Fruit fly (Drosophila melanogaster): ENCODE results near the gene CG4074.

Gene CG4074

DNA sequence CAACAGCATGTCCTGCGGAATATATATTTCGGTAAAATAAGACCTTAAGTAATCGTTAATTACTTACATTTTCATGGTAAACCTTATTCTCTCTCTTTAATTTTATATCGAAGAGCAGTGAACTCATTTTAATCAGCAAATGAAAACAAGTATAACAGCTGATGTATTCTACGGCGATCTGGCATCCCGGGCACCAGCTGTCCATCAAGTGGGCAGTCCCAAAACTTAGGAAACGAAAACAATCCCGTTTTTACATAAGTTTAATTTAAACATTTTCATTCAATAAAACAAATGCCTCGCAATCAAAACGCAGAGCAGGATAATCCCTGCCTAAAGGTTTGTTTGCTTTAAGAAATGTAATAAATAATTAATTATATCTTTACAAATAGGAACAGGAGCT, at the start of gene CG4074, which contains the start of gene CG4186:
Gene CG4074, minus strand, starts transcription at position 151 of the 400 bp plus-strand sequence.
Gene CG4186, plus strand, starts transcription at position 237 of the 400 bp plus-strand sequence.
- no peak for TF ChIP-seq Mio (GFP tag; optimal IDR thresholded peaks at IDR 0.05)
- TF ChIP-seq sage (GFP tag; optimal IDR thresholded peaks at IDR 0.05): peak; percentile 5

DNA sequence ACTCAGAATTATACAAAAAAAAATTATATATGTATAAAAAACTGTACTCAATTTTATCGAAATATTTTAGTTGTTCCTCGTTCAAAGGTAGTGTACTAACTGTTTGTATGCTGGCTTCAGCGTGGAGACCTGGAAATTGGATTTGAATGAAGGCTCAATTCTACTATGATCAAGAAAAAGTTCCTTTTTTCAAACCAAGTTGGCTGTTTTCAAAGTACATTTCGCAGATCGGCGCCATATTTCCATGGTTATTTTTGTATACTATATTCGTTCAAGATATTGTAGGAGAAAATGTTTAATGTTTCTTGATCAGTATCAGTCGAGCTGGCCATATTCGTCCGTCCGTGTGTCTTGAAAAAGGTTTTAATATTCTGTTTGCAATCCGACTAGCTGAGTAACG, 48.6 kb upstream of the CG4074 start, which contains the start of gene Mst77F:
Gene Mst77F, minus strand, starts transcription at position 101 of the 400 bp plus-strand sequence.
- no peak for TF ChIP-seq OdsH (GFP tag; optimal IDR thresholded peaks at IDR 0.05)
- TF ChIP-seq CG32264 (GFP tag; optimal IDR thresholded peaks at IDR 0.05): no peak
- TF ChIP-seq br (GFP tag; optimal IDR thresholded peaks at IDR 0.05): no peak

DNA sequence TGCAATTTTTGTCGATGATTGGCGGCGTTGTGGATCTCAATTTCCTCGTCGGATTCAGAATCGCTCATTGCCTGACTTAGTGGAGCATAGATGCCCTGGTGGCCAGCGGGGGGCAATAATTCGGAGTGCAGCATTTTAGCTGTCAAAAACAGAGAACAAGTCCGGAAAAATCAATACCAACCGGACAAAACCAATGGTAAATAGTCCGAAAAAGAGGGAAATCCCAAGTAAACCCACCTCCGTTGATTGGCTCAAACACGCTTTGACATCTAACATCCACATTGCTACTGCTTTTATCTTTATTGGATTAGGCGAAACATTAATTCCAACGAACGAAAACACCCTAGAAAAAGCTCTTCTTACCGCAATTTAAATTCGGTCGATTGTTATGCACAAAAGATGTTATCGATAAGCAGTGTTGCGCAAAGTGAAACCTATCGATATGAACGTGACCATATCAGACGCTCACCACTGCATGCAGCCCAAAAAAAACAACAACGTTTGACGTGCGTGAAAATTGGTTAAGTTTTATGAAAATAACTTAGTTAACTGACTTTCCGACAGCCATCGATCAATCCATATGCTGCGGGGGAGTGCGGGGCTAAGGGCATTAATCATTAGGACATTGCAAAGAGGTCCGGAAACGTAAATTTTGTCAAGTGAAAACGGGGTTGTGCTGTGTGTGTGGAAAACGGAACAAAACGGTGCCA, 46.5 kb upstream of the CG4074 start, which contains the start of the genes CG3618 and Pka-R1:
Gene CG3618, minus strand, starts transcription at position 410 of the 710 bp plus-strand sequence.
Gene Pka-R1, plus strand, starts transcription at position 453 of the 710 bp plus-strand sequence.
- TF ChIP-seq psq (GFP tag; optimal IDR thresholded peaks at IDR 0.05) (peak; percentile 29), rgr (GFP tag; optimal IDR thresholded peaks at IDR 0.05) (peak; percentile 51), Sp1 (GFP tag; optimal IDR thresholded peaks at IDR 0.05) (no peak), Hr83 (GFP tag; optimal IDR thresholded peaks at IDR 0.05; ENCODE audit: poor library complexity, severe bottlenecking) (peak; percentile 14), dl (GFP tag; optimal IDR thresholded peaks at IDR 0.05; ENCODE audit: insufficient read depth in 1 of 2, partially characterized antibody in 2 of 2) (no peak)

DNA sequence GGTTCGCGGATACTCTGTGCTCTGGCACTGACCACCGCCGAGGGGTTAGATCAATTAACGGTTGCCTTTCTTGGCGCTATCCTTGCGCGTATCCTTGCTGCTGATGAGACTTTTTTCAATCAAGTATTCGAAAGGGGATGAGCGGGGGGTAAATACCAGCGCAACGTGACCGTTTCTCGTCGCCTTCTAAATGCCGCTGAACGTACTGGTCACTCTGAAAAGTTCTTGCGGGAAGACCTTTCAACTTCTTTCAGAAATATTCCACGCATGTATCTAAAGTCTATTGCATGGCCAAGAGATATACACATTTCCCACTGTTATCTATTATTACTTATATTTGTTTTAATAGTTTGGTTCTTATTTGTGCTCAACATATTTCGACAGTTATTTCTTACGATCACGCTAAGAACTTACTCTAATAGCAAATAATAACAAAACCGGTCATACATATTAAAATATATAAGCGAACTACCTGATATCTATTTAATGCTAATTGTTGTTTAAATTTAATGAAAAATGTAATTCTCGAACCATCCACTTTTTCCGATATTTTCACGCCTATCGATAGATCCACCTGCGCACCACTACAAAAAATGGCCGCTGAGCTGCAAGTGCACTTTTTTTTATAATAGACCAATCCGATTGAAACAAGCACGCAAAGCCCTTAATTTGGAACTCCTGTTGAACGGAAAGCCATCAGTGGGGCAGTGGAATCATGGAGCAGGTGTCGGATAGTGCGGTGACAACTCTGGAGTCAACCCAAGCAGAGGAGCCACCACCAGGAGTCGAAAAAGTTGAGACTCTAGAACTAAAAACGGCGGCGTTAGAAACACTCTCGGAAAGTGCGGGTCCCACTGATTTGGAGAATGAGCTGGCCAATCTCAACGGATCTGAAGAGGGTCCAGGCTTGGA, 40.0 kb upstream of the CG4074 start, which contains the start of the genes CG3634 and HIPP1:
Gene CG3634, minus strand, starts transcription at position 185 of the 912 bp plus-strand sequence.
Gene HIPP1, plus strand, starts transcription at position 582 of the 912 bp plus-strand sequence.
- TF ChIP-seq fru (GFP tag; optimal IDR thresholded peaks at IDR 0.05): no peak
- no peak for TF ChIP-seq Mio (GFP tag; optimal IDR thresholded peaks at IDR 0.05)
- peak; percentile 34 for TF ChIP-seq Myc (optimal IDR thresholded peaks at IDR 0.05)

DNA sequence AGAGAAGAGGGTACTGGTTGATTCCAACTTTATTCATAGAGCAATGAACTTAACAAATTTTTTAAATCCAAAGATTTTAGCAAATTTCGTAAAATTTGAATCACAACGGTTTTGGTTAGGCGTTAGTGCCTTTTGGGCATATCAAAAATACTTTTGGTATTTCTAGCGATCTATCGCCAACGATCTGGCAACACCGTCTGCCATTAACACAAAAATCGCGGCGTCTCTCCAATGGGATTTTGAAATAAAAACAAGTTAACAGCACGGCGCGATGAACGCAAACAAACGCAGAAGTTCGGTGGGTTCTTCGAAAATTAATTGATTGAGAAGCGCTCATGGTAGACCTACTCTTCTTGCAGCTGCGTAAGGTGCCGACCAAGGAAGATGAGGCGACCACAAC, 30.9 kb upstream of the CG4074 start, which contains the start of gene Spc105R:
Gene Spc105R, plus strand, starts transcription at position 203 of the 400 bp plus-strand sequence.
- TF ChIP-seq dl (GFP tag; optimal IDR thresholded peaks at IDR 0.05; ENCODE audit: insufficient read depth in 1 of 2, partially characterized antibody in 2 of 2): no peak

DNA sequence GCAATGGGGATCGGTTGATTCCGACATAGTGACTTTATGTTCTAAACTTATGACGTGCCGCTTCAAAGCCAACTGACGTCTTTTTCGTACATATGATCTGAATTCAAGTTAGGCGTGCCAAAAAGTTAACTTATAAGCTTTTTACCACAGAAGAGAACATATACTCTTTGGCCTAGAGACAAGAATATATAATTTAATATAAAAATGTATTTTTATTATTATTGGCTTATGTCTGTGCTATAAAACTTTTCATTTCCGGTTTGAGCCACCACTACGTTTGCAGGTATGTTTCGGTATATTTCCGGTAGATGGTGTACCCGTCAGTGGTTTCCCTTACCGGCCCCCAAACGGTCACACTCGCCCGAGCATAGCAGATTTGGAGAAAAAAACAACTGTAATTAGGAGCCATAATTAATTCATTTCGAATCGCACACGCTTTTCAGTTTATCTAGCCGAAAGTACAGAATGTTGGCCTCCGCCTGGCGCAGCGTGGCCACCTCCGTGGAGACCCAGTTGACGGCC, 29.1 kb upstream of the CG4074 start, which contains the start of the genes CG3698 and tzn:
Gene CG3698, minus strand, starts transcription at position 51 of the 522 bp plus-strand sequence.
Gene tzn, plus strand, starts transcription at position 321 of the 522 bp plus-strand sequence.
- peak; percentile 83 for TF ChIP-seq OdsH (GFP tag; optimal IDR thresholded peaks at IDR 0.05)
- no peak for TF ChIP-seq usp (GFP tag; optimal IDR thresholded peaks at IDR 0.05)
- no peak for TF ChIP-seq Abd-B (GFP tag; optimal IDR thresholded peaks at IDR 0.05)
- TF ChIP-seq br (GFP tag; optimal IDR thresholded peaks at IDR 0.05): no peak
- no peak for TF ChIP-seq foxo (GFP tag; optimal IDR thresholded peaks at IDR 0.05)
- TF ChIP-seq dsf (GFP tag; optimal IDR thresholded peaks at IDR 0.05; ENCODE audit: borderline replicate concordance): no peak
- peak; percentile 43 for TF ChIP-seq Myc (optimal IDR thresholded peaks at IDR 0.05)
- no peak for TF ChIP-seq Vsx2 (GFP tag; optimal IDR thresholded peaks at IDR 0.05; ENCODE audit: partially characterized antibody)
- TF ChIP-seq Sp1 (GFP tag; optimal IDR thresholded peaks at IDR 0.05): peak; percentile 85
- no peak for TF ChIP-seq Dif (GFP tag; optimal IDR thresholded peaks at IDR 0.05; ENCODE audit: partially characterized antibody)
- peak; percentile 17 for TF ChIP-seq Rel (GFP tag; optimal IDR thresholded peaks at IDR 0.05)
- TF ChIP-seq Rel (tag; optimal IDR thresholded peaks at IDR 0.05): peak; percentile 85
- TF ChIP-seq Hr83 (GFP tag; optimal IDR thresholded peaks at IDR 0.05; ENCODE audit: poor library complexity, severe bottlenecking): peak; percentile 95
- TF ChIP-seq Hnf4 (GFP tag; optimal IDR thresholded peaks at IDR 0.05): no peak
- no peak for TF ChIP-seq lola (GFP tag; optimal IDR thresholded peaks at IDR 0.05)
- TF ChIP-seq GATAd (GFP tag; optimal IDR thresholded peaks at IDR 0.05): no peak
- no peak for TF ChIP-seq CG32264 (GFP tag; optimal IDR thresholded peaks at IDR 0.05)
- no peak for TF ChIP-seq Mio (GFP tag; optimal IDR thresholded peaks at IDR 0.05)
- TF ChIP-seq sv (GFP tag; optimal IDR thresholded peaks at IDR 0.05): peak; percentile 78
- TF ChIP-seq woc (GFP tag; optimal IDR thresholded peaks at IDR 0.05): no peak
- TF ChIP-seq Hr78 (GFP tag; optimal IDR thresholded peaks at IDR 0.05): no peak
- TF ChIP-seq CG9705 (GFP tag; optimal IDR thresholded peaks at IDR 0.05): peak; percentile 95
- TF ChIP-seq dmrt93B (GFP tag; optimal IDR thresholded peaks at IDR 0.05): peak; percentile 97
- TF ChIP-seq sage (GFP tag; optimal IDR thresholded peaks at IDR 0.05): no peak
- TF ChIP-seq tai (GFP tag; optimal IDR thresholded peaks at IDR 0.05): no peak
- TF ChIP-seq rgr (GFP tag; optimal IDR thresholded peaks at IDR 0.05): peak; percentile 94
- no peak for TF ChIP-seq dl (GFP tag; optimal IDR thresholded peaks at IDR 0.05; ENCODE audit: insufficient read depth in 1 of 2, partially characterized antibody in 2 of 2)
- peak; percentile 85 for TF ChIP-seq HLH106 (tag; optimal IDR thresholded peaks at IDR 0.05)
- TF ChIP-seq brk (GFP tag; optimal IDR thresholded peaks at IDR 0.05): no peak
- TF ChIP-seq fru (GFP tag; optimal IDR thresholded peaks at IDR 0.05): no peak
- TF ChIP-seq h (GFP tag; optimal IDR thresholded peaks at IDR 0.05): no peak
- TF ChIP-seq psq (GFP tag; optimal IDR thresholded peaks at IDR 0.05): peak; percentile 70

Measured in whole organism, wandering third instar larva.